Worm (Caenorhabditis elegans) whole organism, mixed stage, embryonic: ENCODE data around the gene EGAP2.2.

Source experiments
- M03D4.4 ChIP-seq: sonication (generic microtip); optimal IDR thresholded peaks from 2 replicates; lab custom pipeline; 2017; ENCODE audit warnings: mild to moderate bottlenecking, missing genetic modification characterization, missing compliant biosample characterization
- bed-3 ChIP-seq: fragments of 200-800 bp; sonication (Bioruptor generic); optimal IDR thresholded peaks from 3 replicates; lab custom pipeline; 2018; ENCODE audit warnings: mild to moderate bottlenecking, missing genetic modification characterization, moderate library complexity, missing compliant biosample characterization
- blmp-1 ChIP-seq: fragments of 150-350 bp; optimal IDR thresholded peaks from 2 replicates; lab custom pipeline; 2014; ENCODE audit warnings: missing biosample characterization, missing genetic modification characterization
- ceh-39 ChIP-seq: fragments of 150-350 bp; optimal IDR thresholded peaks from 2 replicates; lab custom pipeline; 2014; ENCODE audit warnings: missing biosample characterization, missing genetic modification characterization
- ceh-43 ChIP-seq: fragments of 200-800 bp; sonication (Bioruptor generic); optimal IDR thresholded peaks from 2 replicates; lab custom pipeline; 2018; ENCODE audit warnings: mild to moderate bottlenecking, missing genetic modification characterization, moderate library complexity, missing compliant biosample characterization
- ceh-83 ChIP-seq: fragments of 200-800 bp; sonication (Bioruptor generic); optimal IDR thresholded peaks from 2 replicates; lab custom pipeline; 2018; ENCODE audit warnings: mild to moderate bottlenecking, missing genetic modification characterization, missing compliant biosample characterization
- ces-1 ChIP-seq: fragments of 150-350 bp; optimal IDR thresholded peaks from 2 replicates; lab custom pipeline; 2014; ENCODE audit warnings: missing biosample characterization, missing genetic modification reagents, missing genetic modification characterization
- cnd-1 ChIP-seq: fragments of 200-800 bp; sonication (Bioruptor generic); optimal IDR thresholded peaks from 2 replicates; lab custom pipeline; 2018; ENCODE audit warnings: mild to moderate bottlenecking, missing genetic modification characterization, missing compliant biosample characterization
- drap-1 ChIP-seq: fragments of 200-800 bp; sonication (Bioruptor generic); optimal IDR thresholded peaks from 3 replicates; lab custom pipeline; 2018; ENCODE audit warnings: mild to moderate bottlenecking, missing genetic modification characterization, missing compliant biosample characterization
- elt-1 ChIP-seq: sonication (generic microtip); optimal IDR thresholded peaks from 2 replicates; lab custom pipeline; 2017; ENCODE audit warnings: missing genetic modification characterization, mild to moderate bottlenecking, missing compliant biosample characterization, antibody characterized with exemption, moderate library complexity, borderline replicate concordance; ENCODE audit not compliant: insufficient read depth
- elt-3 ChIP-seq: fragments of 150-350 bp; optimal IDR thresholded peaks from 2 replicates; lab custom pipeline; 2014; ENCODE audit warnings: missing biosample characterization, missing genetic modification characterization
- flh-1 ChIP-seq: fragments of 200-800 bp; sonication (Bioruptor generic); optimal IDR thresholded peaks from 2 replicates; lab custom pipeline; 2018; ENCODE audit warnings: mild to moderate bottlenecking, missing genetic modification characterization, moderate library complexity, missing compliant biosample characterization
- ham-2 ChIP-seq: fragments of 200-800 bp; sonication (Bioruptor generic); optimal IDR thresholded peaks from 2 replicates; lab custom pipeline; 2018; ENCODE audit warnings: mild to moderate bottlenecking, missing genetic modification characterization, missing compliant biosample characterization
- hlh-1 ChIP-seq: fragments of 150-350 bp; optimal IDR thresholded peaks from 2 replicates; lab custom pipeline; 2014; ENCODE audit warnings: missing biosample characterization, missing genetic modification reagents, missing genetic modification characterization
- lin-13 ChIP-seq: fragments of 150-350 bp; optimal IDR thresholded peaks from 2 replicates; lab custom pipeline; 2014; ENCODE audit warnings: missing biosample characterization, missing genetic modification characterization
- lin-32 ChIP-seq: fragments of 200-800 bp; sonication (Bioruptor generic); optimal IDR thresholded peaks from 2 replicates; lab custom pipeline; 2018; ENCODE audit warnings: mild to moderate bottlenecking, missing genetic modification characterization, missing compliant biosample characterization
- mab-5 ChIP-seq: fragments of 150-350 bp; optimal IDR thresholded peaks from 2 replicates; lab custom pipeline; 2014; ENCODE audit warnings: missing biosample characterization, missing genetic modification characterization
- mls-2 ChIP-seq: sonication (generic microtip); optimal IDR thresholded peaks from 2 replicates; lab custom pipeline; 2016; ENCODE audit warnings: mild to moderate bottlenecking, missing genetic modification characterization, moderate library complexity, missing compliant biosample characterization
- nhr-12 ChIP-seq: fragments of 150-350 bp; optimal IDR thresholded peaks from 2 replicates; lab custom pipeline; 2014; ENCODE audit warnings: missing biosample characterization, missing genetic modification characterization
- nhr-2 ChIP-seq: fragments of 150-350 bp; optimal IDR thresholded peaks from 2 replicates; lab custom pipeline; 2014; ENCODE audit warnings: missing biosample characterization, missing genetic modification characterization
- nhr-237 ChIP-seq: fragments of 150-350 bp; optimal IDR thresholded peaks from 2 replicates; lab custom pipeline; 2014; ENCODE audit warnings: missing biosample characterization, missing genetic modification characterization
- pha-4 ChIP-seq: fragments of 150-350 bp; optimal IDR thresholded peaks from 2 replicates; lab custom pipeline; 2018; ENCODE audit warnings: missing biosample characterization, missing genetic modification reagents, missing genetic modification characterization
- sem-2 ChIP-seq: fragments of 200-800 bp; sonication (Bioruptor generic); optimal IDR thresholded peaks from 2 replicates; lab custom pipeline; 2018; ENCODE audit warnings: mild to moderate bottlenecking, missing genetic modification characterization, missing compliant biosample characterization
- snpc-4 ChIP-seq: fragments of 150-350 bp; optimal IDR thresholded peaks from 2 replicates; lab custom pipeline; 2014; ENCODE audit warnings: missing biosample characterization, missing genetic modification characterization
- sptf-1 ChIP-seq: sonication (generic microtip); optimal IDR thresholded peaks from 2 replicates; lab custom pipeline; 2017; ENCODE audit warnings: mild to moderate bottlenecking, missing genetic modification characterization, moderate library complexity, missing compliant biosample characterization
- tbx-8 ChIP-seq: fragments of 200-800 bp; sonication (Bioruptor generic); optimal IDR thresholded peaks from 2 replicates; lab custom pipeline; 2018; ENCODE audit warnings: mild to moderate bottlenecking, missing genetic modification characterization, moderate library complexity, missing compliant biosample characterization
- unc-120 ChIP-seq: sonication (generic microtip); optimal IDR thresholded peaks from 2 replicates; lab custom pipeline; 2017; ENCODE audit warnings: missing genetic modification characterization, missing compliant biosample characterization; ENCODE audit not compliant: poor library complexity, severe bottlenecking
- unc-62 ChIP-seq: fragments of 150-350 bp; optimal IDR thresholded peaks from 2 replicates; lab custom pipeline; 2014; ENCODE audit warnings: missing biosample characterization, missing genetic modification reagents, missing genetic modification characterization
- zip-8 ChIP-seq: fragments of 150-350 bp; optimal IDR thresholded peaks from 2 replicates; lab custom pipeline; 2014; ENCODE audit warnings: missing biosample characterization, missing genetic modification characterization
- ztf-11 ChIP-seq: fragments of 150-350 bp; optimal IDR thresholded peaks from 2 replicates; lab custom pipeline; 2014; ENCODE audit warnings: missing biosample characterization, missing genetic modification characterization

The EGAP2.2 gene

DNA sequence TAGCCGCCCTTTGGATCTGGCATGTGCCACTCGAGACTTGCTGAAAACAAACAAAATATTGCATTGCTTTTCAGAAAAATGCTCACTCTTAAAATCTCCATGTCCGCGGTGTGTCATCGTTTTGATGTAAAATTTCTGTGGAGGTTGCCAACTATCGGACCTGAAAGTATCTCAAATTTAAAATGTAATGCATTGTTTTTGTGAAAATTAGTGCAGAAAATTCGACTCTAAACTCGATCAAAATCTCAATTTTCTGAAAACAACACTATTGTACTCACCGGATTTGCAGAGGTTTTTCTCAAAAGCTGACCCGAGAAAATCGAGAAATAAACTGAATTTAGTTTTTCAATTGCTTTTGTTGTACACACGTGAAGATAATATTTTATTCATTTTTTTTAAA lies 11.9 kb downstream of the EGAP2.2 start, which contains the start of gene T16D1.1:
Gene T16D1.1, minus strand, starts transcription at position 101 of the 400 bp plus-strand sequence.
- TF ChIP-seq zip-8 (tag; lab: Kevin White, UChicago) (no peak), snpc-4 (tag; lab: Kevin White, UChicago) (no peak), cnd-1 (tag; lab: Kevin White, UChicago) (no peak), drap-1 (GFP tag; lab: Kevin White, UChicago) (no peak), unc-120 (no peak), mab-5 (tag; lab: Kevin White, UChicago) (no peak), ces-1 (GFP tag; lab: Kevin White, UChicago) (no peak), elt-1 (no peak), pha-4 (tag; lab: Kevin White, UChicago) (no peak), ham-2 (GFP tag; lab: Kevin White, UChicago) (no peak)

DNA sequence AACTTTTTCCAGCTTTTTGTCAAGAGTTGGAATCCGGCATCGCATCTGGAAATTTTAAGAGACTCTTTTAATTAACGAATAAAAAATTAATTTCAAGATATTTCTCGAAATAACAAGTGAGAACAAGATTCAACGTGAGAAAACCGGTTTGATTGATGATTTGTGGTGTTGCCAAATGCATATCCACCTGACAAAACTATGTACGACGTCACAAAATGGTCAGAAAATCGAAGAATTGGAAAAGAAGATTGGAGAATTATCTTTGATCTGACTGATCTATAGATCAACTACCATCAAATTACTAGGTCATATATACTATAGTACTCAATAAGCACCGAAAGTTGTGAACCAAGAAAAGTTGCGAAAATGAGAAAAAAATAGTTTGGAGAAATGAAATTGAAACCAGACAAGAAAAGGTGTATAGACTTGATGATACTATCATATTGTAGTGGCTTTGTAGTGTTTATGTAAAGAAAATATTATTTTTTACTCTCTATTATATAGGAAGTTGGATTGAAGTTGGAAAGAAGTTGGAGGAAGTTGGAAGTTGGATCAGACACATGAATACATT lies 17.2 kb downstream of the EGAP2.2 start, which contains the start of gene ptr-6:
Gene ptr-6, minus strand, starts transcription at position 47 of the 571 bp plus-strand sequence.
- TF ChIP-seq ceh-83 (GFP tag; lab: Kevin White, UChicago), result no peak
- TF ChIP-seq ces-1 (GFP tag; lab: Kevin White, UChicago), result no peak
- TF ChIP-seq sem-2 (GFP tag; lab: Kevin White, UChicago), result no peak
- no peak for TF ChIP-seq nhr-237 (tag; lab: Kevin White, UChicago)
- no peak for TF ChIP-seq ham-2 (GFP tag; lab: Kevin White, UChicago)
- no peak for TF ChIP-seq hlh-1 (tag; lab: Kevin White, UChicago)
- TF ChIP-seq ceh-43, result no peak
- TF ChIP-seq lin-32 (GFP tag; lab: Kevin White, UChicago), result no peak
- TF ChIP-seq cnd-1 (tag; lab: Kevin White, UChicago), result no peak
- TF ChIP-seq mls-2 (tag; lab: Kevin White, UChicago), result no peak
- TF ChIP-seq snpc-4 (tag; lab: Kevin White, UChicago), result no peak
- no peak for TF ChIP-seq unc-62 (GFP tag; lab: Kevin White, UChicago)
- TF ChIP-seq ztf-11 (tag; lab: Kevin White, UChicago), result no peak

DNA sequence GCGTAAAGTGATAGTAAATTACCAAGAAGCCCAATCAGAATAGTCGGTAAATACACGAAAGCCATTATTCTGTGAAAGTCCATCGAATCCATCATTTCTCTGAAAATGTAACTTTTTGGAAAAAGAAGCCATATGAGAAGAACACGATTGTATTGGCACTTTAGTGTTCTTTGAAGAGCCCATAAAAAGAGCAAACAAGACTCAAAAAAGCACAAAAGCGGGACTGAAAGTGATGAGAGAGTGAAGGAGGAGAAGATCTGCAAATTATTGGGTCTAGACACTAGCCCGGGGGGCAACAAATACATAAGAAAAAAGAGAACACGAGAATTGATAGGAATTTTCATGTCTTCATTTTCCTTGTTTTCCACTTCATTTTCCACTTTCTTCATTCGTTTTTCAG lies 25.7 kb downstream of the EGAP2.2 start, which contains the start of gene frpr-4:
Gene frpr-4, minus strand, starts transcription at position 101 of the 400 bp plus-strand sequence.
- TF ChIP-seq elt-3 (tag; lab: Kevin White, UChicago) (no peak), blmp-1 (no peak), nhr-237 (tag; lab: Kevin White, UChicago) (no peak), sptf-1 (tag; lab: Kevin White, UChicago) (no peak), lin-13 (tag; lab: Kevin White, UChicago) (no peak), ceh-83 (GFP tag; lab: Kevin White, UChicago) (no peak), sem-2 (GFP tag; lab: Kevin White, UChicago) (no peak), tbx-8 (GFP tag; lab: Kevin White, UChicago) (no peak), M03D4.4 (tag; lab: Kevin White, UChicago) (no peak), bed-3 (GFP tag; lab: Kevin White, UChicago) (no peak), unc-120 (no peak), mab-5 (tag; lab: Kevin White, UChicago) (no peak)

DNA sequence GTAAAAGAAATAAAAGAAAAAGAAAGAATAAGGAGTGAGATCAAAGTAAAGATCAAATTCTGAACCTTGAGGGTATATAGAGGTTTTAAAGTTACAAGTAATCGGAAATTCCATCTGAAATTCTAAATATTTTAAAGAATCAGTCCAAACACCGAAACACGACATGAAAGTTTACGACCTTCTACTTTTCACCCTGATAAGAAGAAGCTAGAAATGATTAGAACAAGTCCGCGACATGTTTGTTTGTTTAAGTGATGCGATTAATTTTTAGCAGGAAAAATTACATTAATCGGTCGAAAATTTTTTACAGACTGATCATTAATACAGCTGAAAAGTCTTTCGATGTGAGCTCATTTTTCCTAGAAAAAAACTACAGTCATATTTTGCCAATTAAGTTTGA lies 35.0 kb downstream of the EGAP2.2 start:
- no peak for TF ChIP-seq nhr-237 (tag; lab: Kevin White, UChicago)
- no peak for TF ChIP-seq lin-32 (GFP tag; lab: Kevin White, UChicago)
- no peak for TF ChIP-seq ceh-43
- TF ChIP-seq hlh-1 (tag; lab: Kevin White, UChicago), result no peak
- no peak for TF ChIP-seq sem-2 (GFP tag; lab: Kevin White, UChicago)
- no peak for TF ChIP-seq sptf-1 (tag; lab: Kevin White, UChicago)
- TF ChIP-seq nhr-12, result no peak
- no peak for TF ChIP-seq flh-1
- no peak for TF ChIP-seq lin-13 (tag; lab: Kevin White, UChicago)
- TF ChIP-seq ceh-39, result no peak
- TF ChIP-seq ces-1 (GFP tag; lab: Kevin White, UChicago), result no peak
- TF ChIP-seq nhr-2 (tag; lab: Kevin White, UChicago), result no peak
- TF ChIP-seq cnd-1 (tag; lab: Kevin White, UChicago), result no peak

DNA sequence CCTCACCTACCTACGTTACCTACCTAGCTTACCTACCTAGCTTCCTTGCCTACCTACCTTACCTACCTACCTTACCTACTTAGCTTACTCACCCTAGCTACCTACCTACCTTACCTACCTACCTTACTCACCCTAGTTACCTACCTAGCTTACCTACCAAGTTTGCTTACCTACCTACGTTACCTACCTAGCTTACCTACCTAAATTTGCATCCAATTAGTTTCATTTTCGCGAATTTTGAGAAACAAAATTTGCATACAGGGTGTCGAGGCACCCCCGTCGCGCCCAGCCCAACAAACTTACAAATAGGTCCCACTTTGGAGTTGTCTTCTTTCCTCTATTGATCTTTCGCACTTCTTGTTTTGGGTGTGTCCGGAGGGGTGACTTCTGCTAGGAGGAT lies 39.3 kb downstream of the EGAP2.2 start:
- TF ChIP-seq cnd-1 (tag; lab: Kevin White, UChicago), result no peak
- no peak for TF ChIP-seq sptf-1 (tag; lab: Kevin White, UChicago)
- no peak for TF ChIP-seq zip-8 (tag; lab: Kevin White, UChicago)
- no peak for TF ChIP-seq snpc-4 (tag; lab: Kevin White, UChicago)
- no peak for TF ChIP-seq nhr-12
- no peak for TF ChIP-seq mls-2 (tag; lab: Kevin White, UChicago)
- no peak for TF ChIP-seq drap-1 (GFP tag; lab: Kevin White, UChicago)
- TF ChIP-seq ceh-43, result no peak
- no peak for TF ChIP-seq pha-4 (tag; lab: Kevin White, UChicago)
- no peak for TF ChIP-seq lin-32 (GFP tag; lab: Kevin White, UChicago)
- TF ChIP-seq unc-120, result no peak
